Fruit fly (Drosophila melanogaster) whole organism, embryonic: ENCODE results near the gene Socs36E.

Experiments used
- Abd-B ChIP-seq: fragments of 200-800 bp; sonication (Bioruptor generic); optimal IDR thresholded peaks from 2 replicates; lab custom pipeline; 2018; ENCODE audit warnings: missing biosample characterization, mild to moderate bottlenecking, missing genetic modification characterization, moderate library complexity
- CG10209 ChIP-seq: fragments of 200-800 bp; sonication (Bioruptor generic); optimal IDR thresholded peaks from 3 replicates; lab custom pipeline; 2017; ENCODE audit warnings: missing biosample characterization, mild to moderate bottlenecking, missing genetic modification characterization, missing genetic modification reagents
- CG10366 ChIP-seq: fragments of 200-800 bp; sonication (Bioruptor generic); IDR thresholded peaks from 2 replicates; pipeline ENCODE4 v1.3.6; 2022; ENCODE audit warnings: missing biosample characterization, missing genetic modification characterization
- CG11504 ChIP-seq: fragments of 200-800 bp; sonication (Bioruptor generic); optimal IDR thresholded peaks from 3 replicates; lab custom pipeline; 2019; ENCODE audit warnings: missing biosample characterization, mild to moderate bottlenecking, missing genetic modification characterization, moderate library complexity
- CG11560 ChIP-seq: fragments of 200-800 bp; sonication (Bioruptor generic); IDR thresholded peaks from 3 replicates; pipeline ENCODE4 v1.3.6; 2022; ENCODE audit warnings: missing biosample characterization, missing genetic modification characterization
- CG12299 ChIP-seq: fragments of 200-800 bp; sonication (Bioruptor generic); optimal IDR thresholded peaks from 2 replicates; lab custom pipeline; 2018; ENCODE audit warnings: missing biosample characterization, mild to moderate bottlenecking, missing genetic modification characterization
- CG15514 ChIP-seq: fragments of 200-800 bp; sonication (Bioruptor generic); optimal IDR thresholded peaks from 3 replicates; lab custom pipeline; 2017; ENCODE audit warnings: missing biosample characterization, missing genetic modification characterization, mild to moderate bottlenecking, moderate library complexity, missing genetic modification reagents
- CG16815 ChIP-seq: fragments of 200-800 bp; sonication (Bioruptor generic); optimal IDR thresholded peaks from 3 replicates; lab custom pipeline; 2017; ENCODE audit warnings: missing biosample characterization, mild to moderate bottlenecking, missing genetic modification characterization
- CG17829 ChIP-seq: fragments of 200-800 bp; optimal IDR thresholded peaks from 2 replicates; lab custom pipeline; 2019; ENCODE audit warnings: missing biosample characterization, mild to moderate bottlenecking, missing genetic modification characterization, moderate library complexity
- CG2116 ChIP-seq: fragments of 200-800 bp; sonication (Bioruptor generic); optimal IDR thresholded peaks from 3 replicates; lab custom pipeline; 2018; ENCODE audit warnings: missing biosample characterization, mild to moderate bottlenecking, missing genetic modification characterization
- CG31224 ChIP-seq: fragments of 200-800 bp; sonication (Bioruptor generic); IDR thresholded peaks from 2 replicates; pipeline ENCODE4 v1.3.6; 2022; ENCODE audit warnings: missing biosample characterization, missing genetic modification characterization
- CG31388 ChIP-seq: fragments of 200-800 bp; sonication (Bioruptor generic); optimal IDR thresholded peaks from 2 replicates; lab custom pipeline; 2016; ENCODE audit warnings: missing biosample characterization, missing genetic modification characterization
- CG3163 ChIP-seq: fragments of 200-800 bp; sonication (Bioruptor generic); optimal IDR thresholded peaks from 3 replicates; lab custom pipeline; 2016; ENCODE audit warnings: missing biosample characterization, missing genetic modification characterization
- CG3281 ChIP-seq: fragments of 200-800 bp; sonication (Bioruptor generic); optimal IDR thresholded peaks from 3 replicates; lab custom pipeline; 2017; ENCODE audit warnings: missing biosample characterization, mild to moderate bottlenecking, missing genetic modification characterization
- CG6254 ChIP-seq: fragments of 200-800 bp; sonication (Bioruptor generic); optimal IDR thresholded peaks from 3 replicates; lab custom pipeline; 2017; ENCODE audit warnings: mild to moderate bottlenecking, missing biosample characterization, missing genetic modification reagents, missing genetic modification characterization
- CG6654 ChIP-seq: fragments of 200-800 bp; sonication (Bioruptor generic); optimal IDR thresholded peaks from 2 replicates; lab custom pipeline; 2017; ENCODE audit warnings: missing biosample characterization, mild to moderate bottlenecking, missing genetic modification characterization
- CG6689 ChIP-seq: fragments of 200-800 bp; sonication (Bioruptor generic); IDR thresholded peaks from 2 replicates; pipeline ENCODE4 v1.3.6; 2022; ENCODE audit warnings: missing biosample characterization, missing genetic modification characterization
- CG7357 ChIP-seq: fragments of 200-800 bp; sonication (Bioruptor generic); IDR thresholded peaks from 3 replicates; pipeline ENCODE4 v1.3.6; 2022; ENCODE audit warnings: missing biosample characterization, missing genetic modification characterization
- CG7839 ChIP-seq: fragments of 200-800 bp; sonication (Bioruptor generic); optimal IDR thresholded peaks from 3 replicates; lab custom pipeline; 2018; ENCODE audit warnings: missing biosample characterization, mild to moderate bottlenecking, missing genetic modification characterization, moderate library complexity
- CG7928 ChIP-seq: fragments of 200-800 bp; sonication (Bioruptor generic); optimal IDR thresholded peaks from 2 replicates; lab custom pipeline; 2017; ENCODE audit warnings: missing biosample characterization, mild to moderate bottlenecking, missing genetic modification characterization
- CG7987 ChIP-seq: fragments of 200-800 bp; sonication (Bioruptor generic); optimal IDR thresholded peaks from 2 replicates; lab custom pipeline; 2018; ENCODE audit warnings: missing biosample characterization, mild to moderate bottlenecking, missing genetic modification characterization, moderate library complexity
- CG8478 ChIP-seq: fragments of >200 bp; optimal IDR thresholded peaks from 2 replicates; lab custom pipeline; 2018
- HmgZ ChIP-seq: fragments of 200-800 bp; sonication (Bioruptor generic); optimal IDR thresholded peaks from 2 replicates; lab custom pipeline; 2018; ENCODE audit warnings: missing biosample characterization, mild to moderate bottlenecking, missing genetic modification characterization
- Hr51 ChIP-seq, 2 experiments: fragments of 200-800 bp; sonication (Bioruptor generic); optimal IDR thresholded peaks; 2 replicates in 1 of 2; 3 replicates in 1 of 2; lab custom pipeline; 2016 to 2018; ENCODE audit warnings: missing biosample characterization in 2 of 2, missing genetic modification characterization in 2 of 2, mild to moderate bottlenecking in 1 of 2, moderate library complexity in 1 of 2
- Jarid2 ChIP-seq: fragments of 200-800 bp; sonication (Bioruptor generic); optimal IDR thresholded peaks from 3 replicates; lab custom pipeline; 2017; ENCODE audit warnings: mild to moderate bottlenecking, missing biosample characterization, missing genetic modification reagents, missing genetic modification characterization
- Lim3 ChIP-seq: fragments of 200-800 bp; sonication (Bioruptor generic); IDR thresholded peaks from 2 replicates; pipeline ENCODE4 v1.3.6; 2022; ENCODE audit warnings: missing biosample characterization, missing genetic modification characterization
- MBD-R2 ChIP-seq: fragments of 200-800 bp; sonication (Bioruptor generic); IDR thresholded peaks from 2 replicates; pipeline ENCODE4 v1.3.6; 2022; ENCODE audit warnings: missing biosample characterization, missing genetic modification characterization
- Mad ChIP-seq: fragments of 200-800 bp; sonication (Bioruptor generic); optimal IDR thresholded peaks from 2 replicates; lab custom pipeline; 2016; ENCODE audit warnings: missing biosample characterization, missing genetic modification characterization
- Max ChIP-seq: fragments of 200-800 bp; sonication (Bioruptor generic); optimal IDR thresholded peaks from 2 replicates; lab custom pipeline; 2016; ENCODE audit warnings: missing biosample characterization, mild to moderate bottlenecking, missing genetic modification characterization
- Nf-YA ChIP-seq: fragments of 200-800 bp; sonication (Bioruptor generic); IDR thresholded peaks from 2 replicates; pipeline ENCODE4 v1.3.6; 2022; ENCODE audit warnings: missing biosample characterization, missing genetic modification characterization
- Oaz ChIP-seq: fragments of 200-800 bp; sonication (Bioruptor generic); IDR thresholded peaks from 2 replicates; pipeline ENCODE4 v1.3.6; 2022; ENCODE audit warnings: missing biosample characterization, missing genetic modification characterization
- Rfx ChIP-seq: fragments of 200-800 bp; sonication (Bioruptor generic); IDR thresholded peaks from 2 replicates; pipeline ENCODE4 v1.3.6; 2022; ENCODE audit warnings: missing biosample characterization, missing genetic modification characterization
- Rx ChIP-seq: fragments of 200-800 bp; sonication (Bioruptor generic); IDR thresholded peaks from 2 replicates; pipeline ENCODE4 v1.3.6; 2022; ENCODE audit warnings: missing biosample characterization, missing genetic modification characterization
- Usf ChIP-seq: fragments of 200-800 bp; sonication (Bioruptor generic); optimal IDR thresholded peaks from 2 replicates; lab custom pipeline; 2017; ENCODE audit warnings: missing genotype, missing biosample characterization, missing genetic modification characterization
- btn ChIP-seq: fragments of 200-800 bp; sonication (Bioruptor generic); optimal IDR thresholded peaks from 2 replicates; lab custom pipeline; 2016; ENCODE audit warnings: missing biosample characterization, missing genetic modification characterization
- chif ChIP-seq, 2 experiments: fragments of 200-800 bp; sonication (Bioruptor generic); optimal IDR thresholded peaks; 3 replicates each; lab custom pipeline; 2016; ENCODE audit warnings: missing biosample characterization in 2 of 2, missing genetic modification characterization in 2 of 2
- crp ChIP-seq, 2 experiments: fragments of 200-800 bp; sonication (Bioruptor generic); optimal IDR thresholded peaks; 2 replicates in 1 of 2; 3 replicates in 1 of 2; lab custom pipeline; 2017; ENCODE audit warnings: missing biosample characterization in 2 of 2, missing genetic modification characterization in 2 of 2, mild to moderate bottlenecking in 1 of 2, moderate library complexity in 1 of 2
- dpn ChIP-seq, 2 experiments: fragments of 200-800 bp; sonication (Bioruptor generic); optimal IDR thresholded peaks; 3 replicates each; lab custom pipeline; 2016; ENCODE audit warnings: missing biosample characterization in 2 of 2, missing genetic modification characterization in 2 of 2
- fd64A ChIP-seq: fragments of 200-800 bp; sonication (Bioruptor generic); optimal IDR thresholded peaks from 3 replicates; lab custom pipeline; 2018; ENCODE audit warnings: missing biosample characterization, mild to moderate bottlenecking, missing genetic modification characterization
- insv ChIP-seq, 2 experiments: fragments of 200-800 bp; sonication (Bioruptor generic); optimal IDR thresholded peaks; 3 replicates each; lab custom pipeline; 2016 to 2018; ENCODE audit warnings: missing biosample characterization in 2 of 2, missing genetic modification characterization in 2 of 2
- inv ChIP-seq: fragments of 200-800 bp; sonication (Bioruptor generic); IDR thresholded peaks from 2 replicates; pipeline ENCODE4 v1.3.6; 2022; ENCODE audit warnings: missing biosample characterization, missing genetic modification characterization; ENCODE audit not compliant: partially characterized antibody
- lab ChIP-seq: fragments of 200-800 bp; sonication (Bioruptor generic); optimal IDR thresholded peaks from 3 replicates; lab custom pipeline; 2017; ENCODE audit warnings: missing biosample characterization, missing genetic modification characterization, mild to moderate bottlenecking, moderate library complexity, missing genetic modification reagents
- phol ChIP-seq: fragments of 200-800 bp; sonication (Bioruptor generic); optimal IDR thresholded peaks from 3 replicates; lab custom pipeline; 2018; ENCODE audit warnings: missing biosample characterization, mild to moderate bottlenecking, missing genetic modification characterization, moderate library complexity
- pum ChIP-seq: fragments of 200-800 bp; sonication (Bioruptor generic); optimal IDR thresholded peaks from 2 replicates; lab custom pipeline; 2016; ENCODE audit warnings: missing biosample characterization, missing genetic modification characterization
- rib ChIP-seq: fragments of 200-800 bp; sonication (Bioruptor generic); IDR thresholded peaks from 2 replicates; pipeline ENCODE4 v1.3.6; 2022; ENCODE audit warnings: missing biosample characterization, missing genetic modification characterization
- run ChIP-seq: fragments of 200-800 bp; sonication (Bioruptor generic); optimal IDR thresholded peaks from 3 replicates; lab custom pipeline; 2018; ENCODE audit warnings: missing biosample characterization, mild to moderate bottlenecking, missing genetic modification characterization
- sd ChIP-seq: fragments of 200-800 bp; sonication (Bioruptor generic); optimal IDR thresholded peaks from 3 replicates; lab custom pipeline; 2018; ENCODE audit warnings: missing biosample characterization, mild to moderate bottlenecking, missing genetic modification characterization, moderate library complexity
- stc ChIP-seq: fragments of 200-800 bp; sonication (Bioruptor generic); IDR thresholded peaks from 2 replicates; pipeline ENCODE4 v1.3.6; 2022; ENCODE audit warnings: missing biosample characterization, missing genetic modification characterization
- wdn ChIP-seq: fragments of 200-800 bp; sonication (Bioruptor generic); IDR thresholded peaks from 2 replicates; pipeline ENCODE4 v1.3.6; 2022; ENCODE audit warnings: missing biosample characterization, missing genetic modification characterization
- zen ChIP-seq: fragments of 200-800 bp; sonication (Bioruptor generic); optimal IDR thresholded peaks from 3 replicates; lab custom pipeline; 2018; ENCODE audit warnings: missing biosample characterization, mild to moderate bottlenecking, missing genetic modification characterization, moderate library complexity
- zfh2 ChIP-seq: fragments of 200-800 bp; sonication (Bioruptor generic); optimal IDR thresholded peaks from 2 replicates; lab custom pipeline; 2016; ENCODE audit warnings: missing biosample characterization, missing genetic modification characterization

Gene Socs36E

DNA sequence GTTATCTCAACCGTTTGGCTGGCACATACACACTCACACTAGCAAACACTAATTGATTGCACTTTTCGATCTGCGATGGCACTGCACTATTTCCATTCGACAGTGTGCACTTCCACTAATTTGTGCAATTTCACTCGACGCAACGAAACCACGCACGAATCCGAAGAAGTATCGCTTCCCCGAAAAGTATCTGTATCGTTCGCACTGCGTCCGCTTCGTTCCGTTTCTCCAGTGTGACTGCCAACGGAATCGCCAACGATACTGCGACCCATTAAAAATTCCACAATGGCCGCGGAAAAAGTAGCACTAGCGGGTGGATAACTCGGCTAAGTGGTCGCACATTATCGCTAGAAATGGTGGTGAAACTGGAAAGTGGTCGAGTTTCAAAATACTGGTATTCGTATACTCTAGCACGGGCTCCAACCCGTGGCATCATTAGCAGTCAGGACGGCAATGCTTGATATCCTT lies at the start of gene Socs36E (continued):
- TF ChIP-seq MBD-R2 (GFP tag; lab: Robert Waterston, UW) (peak; percentile 56), CG12299 (tag; lab: Kevin White, UChicago) (no peak), Mad (GFP tag; lab: Kevin White, UChicago) (peak; percentile 54), Max (no peak), CG10366 (GFP tag; lab: Robert Waterston, UW) (no peak), CG17829 (peak; percentile 85), Nf-YA (GFP tag; lab: Robert Waterston, UW) (no peak), wdn (GFP tag; lab: Robert Waterston, UW) (no peak), CG16815 (GFP tag; lab: Kevin White, UChicago) (no peak), insv (GFP tag; optimal IDR thresholded peaks at IDR 0.05; lab: Kevin White, UChicago) (peak in 1 of 2 experiments; percentile 76), lab (GFP tag; lab: Kevin White, UChicago) (peak; percentile 10), Jarid2 (GFP tag; lab: Kevin White, UChicago) (peak; percentile 95), Rx (GFP tag; lab: Robert Waterston, UW) (no peak), CG7987 (GFP tag; lab: Kevin White, UChicago) (peak; percentile 62), Hr51 (GFP tag; optimal IDR thresholded peaks at IDR 0.05; lab: Kevin White, UChicago) (peak in 1 of 2 experiments; percentile 36), Abd-B (peak; percentile 91), CG6254 (GFP tag; lab: Kevin White, UChicago) (no peak), sd (tag; lab: Kevin White, UChicago) (peak; percentile 97), CG11560 (peak; percentile 56; the same call in 2 of the 3 replicates), Rfx (peak; percentile 59), zen (tag; lab: Kevin White, UChicago) (peak; percentile 95), CG6654 (GFP tag; lab: Kevin White, UChicago) (no peak), phol (tag; lab: Kevin White, UChicago) (peak; percentile 99), CG7357 (no peak), stc (no peak), run (no peak), Usf (no peak), HmgZ (peak; percentile 92), CG7839 (peak; percentile 22), zfh2 (GFP tag; lab: Kevin White, UChicago) (peak; percentile 55), crp (GFP tag; optimal IDR thresholded peaks at IDR 0.05; lab: Kevin White, UChicago) (no peak), Lim3 (GFP tag; lab: Robert Waterston, UW) (no peak), CG11504 (tag; lab: Kevin White, UChicago) (peak; percentile 69), Oaz (GFP tag; lab: Robert Waterston, UW) (no peak), CG31224 (GFP tag; lab: Robert Waterston, UW) (no peak), btn (no peak), CG15514 (peak; percentile 87), pum (GFP tag; lab: Kevin White, UChicago) (no peak), CG6689 (no peak), CG2116 (GFP tag; lab: Kevin White, UChicago) (peak; percentile 68), dpn (GFP tag; optimal IDR thresholded peaks at IDR 0.05; lab: Kevin White, UChicago) (peak; percentile 48 to 50), CG7928 (peak; percentile 61), rib (GFP tag; lab: Robert Waterston, UW) (no peak), fd64A (GFP tag; lab: Kevin White, UChicago) (no peak), CG3281 (GFP tag; lab: Kevin White, UChicago) (no peak), CG31388 (no peak), inv (peak; percentile 42; the same call in 1 of the 2 replicates), CG3163 (GFP tag; lab: Kevin White, UChicago) (peak; percentile 50), CG10209 (GFP tag; lab: Kevin White, UChicago) (no peak), chif (GFP tag; optimal IDR thresholded peaks at IDR 0.05; lab: Kevin White, UChicago) (peak in 1 of 2 experiments; percentile 29), CG8478 (lab: Kevin White, UChicago) (peak; percentile 81)
